Fruit fly (Drosophila melanogaster) whole organism, embryonic: Measurements from ENCODE around the gene CG10165.

Source experiments
- B-H2 ChIP-seq: fragments of 200-800 bp; sonication (Bioruptor generic); optimal IDR thresholded peaks from 2 replicates; lab custom pipeline; 2018; ENCODE audit warnings: missing biosample characterization, mild to moderate bottlenecking, missing genetic modification characterization
- Bdp1 ChIP-seq: fragments of 200-800 bp; sonication (Bioruptor generic); optimal IDR thresholded peaks from 3 replicates; lab custom pipeline; 2016; ENCODE audit warnings: missing biosample characterization, missing genetic modification characterization
- CG10267 ChIP-seq: fragments of 200-800 bp; sonication (Bioruptor generic); optimal IDR thresholded peaks from 2 replicates; lab custom pipeline; 2018; ENCODE audit warnings: missing biosample characterization, mild to moderate bottlenecking, missing genetic modification characterization, moderate library complexity
- CG11093 ChIP-seq: fragments of 200-800 bp; sonication (Bioruptor generic); IDR thresholded peaks from 3 replicates; pipeline ENCODE4 v1.3.6; 2022; ENCODE audit warnings: missing biosample characterization, missing genetic modification characterization
- CG11247 ChIP-seq: fragments of 200-800 bp; sonication (Bioruptor generic); IDR thresholded peaks from 2 replicates; pipeline ENCODE4 v1.3.6; 2022; ENCODE audit warnings: missing biosample characterization, missing genetic modification characterization
- CG12942 ChIP-seq: fragments of 200-800 bp; sonication (Bioruptor generic); optimal IDR thresholded peaks from 3 replicates; lab custom pipeline; 2016; ENCODE audit warnings: missing biosample characterization, missing genetic modification characterization
- CG13296 ChIP-seq: fragments of 200-800 bp; sonication (Bioruptor generic); optimal IDR thresholded peaks from 3 replicates; lab custom pipeline; 2018; ENCODE audit warnings: missing biosample characterization, mild to moderate bottlenecking, missing genetic modification characterization
- CG14014 ChIP-seq: fragments of 200-800 bp; sonication (Bioruptor generic); IDR thresholded peaks from 2 replicates; pipeline ENCODE4 v1.3.6; 2022; ENCODE audit warnings: missing biosample characterization, missing genetic modification characterization
- CG14050 ChIP-seq: fragments of 200-800 bp; sonication (Bioruptor generic); IDR thresholded peaks from 3 replicates; pipeline ENCODE4 v1.3.6; 2022; ENCODE audit warnings: missing biosample characterization, missing genetic modification characterization
- CG15479 ChIP-seq: fragments of 200-800 bp; sonication (Bioruptor generic); optimal IDR thresholded peaks from 3 replicates; lab custom pipeline; 2019; ENCODE audit warnings: missing biosample characterization, mild to moderate bottlenecking, missing genetic modification characterization, moderate library complexity
- CG1603 ChIP-seq: fragments of 200-800 bp; sonication (Bioruptor generic); optimal IDR thresholded peaks from 2 replicates; lab custom pipeline; 2019; ENCODE audit warnings: missing biosample characterization, mild to moderate bottlenecking, missing genetic modification characterization, moderate library complexity
- CG17568 ChIP-seq: fragments of 200-800 bp; sonication (Bioruptor generic); optimal IDR thresholded peaks from 2 replicates; lab custom pipeline; 2018; ENCODE audit warnings: missing biosample characterization, mild to moderate bottlenecking, missing genetic modification characterization, moderate library complexity
- CG17802 ChIP-seq: fragments of 200-800 bp; sonication (Bioruptor generic); optimal IDR thresholded peaks from 2 replicates; lab custom pipeline; 2018; ENCODE audit warnings: missing biosample characterization, mild to moderate bottlenecking, missing genetic modification characterization, moderate library complexity
- CG2199 ChIP-seq: fragments of 200-800 bp; sonication (Bioruptor generic); IDR thresholded peaks from 3 replicates; pipeline ENCODE4 v1.3.6; 2022; ENCODE audit warnings: missing biosample characterization, missing genetic modification characterization
- CG3163 ChIP-seq: fragments of 200-800 bp; sonication (Bioruptor generic); optimal IDR thresholded peaks from 3 replicates; lab custom pipeline; 2016; ENCODE audit warnings: missing biosample characterization, missing genetic modification characterization
- CG3407 ChIP-seq: fragments of 200-800 bp; sonication (Bioruptor generic); optimal IDR thresholded peaks from 2 replicates; lab custom pipeline; 2018; ENCODE audit warnings: missing biosample characterization, mild to moderate bottlenecking, missing genetic modification characterization
- CG4730 ChIP-seq: fragments of 200-800 bp; sonication (Bioruptor generic); IDR thresholded peaks from 2 replicates; pipeline ENCODE4 v1.3.6; 2022; ENCODE audit warnings: missing biosample characterization, missing genetic modification characterization
- CG6254 ChIP-seq: fragments of 200-800 bp; sonication (Bioruptor generic); optimal IDR thresholded peaks from 3 replicates; lab custom pipeline; 2017; ENCODE audit warnings: mild to moderate bottlenecking, missing biosample characterization, missing genetic modification reagents, missing genetic modification characterization
- CG6683 ChIP-seq: fragments of 200-800 bp; sonication (Bioruptor generic); optimal IDR thresholded peaks from 2 replicates; lab custom pipeline; 2017; ENCODE audit warnings: missing biosample characterization, mild to moderate bottlenecking, missing genetic modification characterization, missing genetic modification reagents
- CG7928 ChIP-seq: fragments of 200-800 bp; sonication (Bioruptor generic); optimal IDR thresholded peaks from 2 replicates; lab custom pipeline; 2017; ENCODE audit warnings: missing biosample characterization, mild to moderate bottlenecking, missing genetic modification characterization
- CG8089 ChIP-seq: fragments of 200-800 bp; sonication (Bioruptor generic); optimal IDR thresholded peaks from 3 replicates; lab custom pipeline; 2016; ENCODE audit warnings: missing biosample characterization, missing genetic modification characterization
- CG8944 ChIP-seq: fragments of 200-800 bp; sonication (Bioruptor generic); optimal IDR thresholded peaks from 3 replicates; lab custom pipeline; 2016; ENCODE audit warnings: missing biosample characterization, missing genetic modification characterization
- CHES-1-like ChIP-seq: fragments of 200-800 bp; sonication (Bioruptor generic); optimal IDR thresholded peaks from 2 replicates; lab custom pipeline; 2016; ENCODE audit warnings: missing biosample characterization, missing genetic modification characterization
- D19A ChIP-seq: fragments of 200-800 bp; optimal IDR thresholded peaks from 3 replicates; lab custom pipeline; 2019; ENCODE audit warnings: missing biosample characterization, mild to moderate bottlenecking, missing genetic modification characterization, moderate library complexity
- Ets97D ChIP-seq: fragments of 200-800 bp; sonication (Bioruptor generic); optimal IDR thresholded peaks from 3 replicates; lab custom pipeline; 2016; ENCODE audit warnings: missing biosample characterization, missing genetic modification characterization
- Fer1 ChIP-seq: fragments of 200-800 bp; sonication (Bioruptor generic); optimal IDR thresholded peaks from 2 replicates; lab custom pipeline; 2017; ENCODE audit warnings: missing biosample characterization, mild to moderate bottlenecking, missing genetic modification characterization
- HLH3B ChIP-seq: fragments of 200-800 bp; sonication (Bioruptor generic); IDR thresholded peaks from 2 replicates; pipeline ENCODE4 v1.3.6; 2022; ENCODE audit warnings: missing biosample characterization, missing genetic modification characterization
- HLH4C ChIP-seq: fragments of 200-800 bp; sonication (Bioruptor generic); IDR thresholded peaks from 3 replicates; pipeline ENCODE4 v1.3.6; 2022; ENCODE audit warnings: missing biosample characterization, missing genetic modification characterization; ENCODE audit not compliant: partially characterized antibody
- MBD-R2 ChIP-seq: fragments of 200-800 bp; sonication (Bioruptor generic); IDR thresholded peaks from 2 replicates; pipeline ENCODE4 v1.3.6; 2022; ENCODE audit warnings: missing biosample characterization, missing genetic modification characterization
- MESR4 ChIP-seq: fragments of 200-800 bp; sonication (Bioruptor generic); optimal IDR thresholded peaks from 2 replicates; lab custom pipeline; 2018; ENCODE audit warnings: missing biosample characterization, mild to moderate bottlenecking, missing genetic modification characterization, moderate library complexity
- Rfx ChIP-seq: fragments of 200-800 bp; sonication (Bioruptor generic); IDR thresholded peaks from 2 replicates; pipeline ENCODE4 v1.3.6; 2022; ENCODE audit warnings: missing biosample characterization, missing genetic modification characterization
- Sin3A ChIP-seq: fragments of >200 bp; optimal IDR thresholded peaks from 2 replicates; lab custom pipeline; 2018
- Sox100B ChIP-seq: fragments of 200-800 bp; sonication (Bioruptor generic); optimal IDR thresholded peaks from 3 replicates; lab custom pipeline; 2018; ENCODE audit warnings: missing biosample characterization, mild to moderate bottlenecking, missing genetic modification characterization
- Taf1 ChIP-seq: fragments of 200-800 bp; sonication (Bioruptor generic); IDR thresholded peaks from 2 replicates; pipeline ENCODE4 v1.3.6; 2022; ENCODE audit warnings: missing biosample characterization, missing genetic modification characterization
- Xbp1 ChIP-seq: fragments of 200-800 bp; sonication (Bioruptor generic); optimal IDR thresholded peaks from 3 replicates; lab custom pipeline; 2016; ENCODE audit warnings: missing biosample characterization, mild to moderate bottlenecking, missing genetic modification characterization
- ash1 ChIP-seq: fragments of 200-800 bp; sonication (Bioruptor generic); optimal IDR thresholded peaks from 2 replicates; lab custom pipeline; 2018; ENCODE audit warnings: missing biosample characterization, mild to moderate bottlenecking, missing genetic modification characterization
- bigmax ChIP-seq: fragments of 200-800 bp; sonication (Bioruptor generic); optimal IDR thresholded peaks from 2 replicates; lab custom pipeline; 2018; ENCODE audit warnings: missing biosample characterization, mild to moderate bottlenecking, missing genetic modification characterization
- chn ChIP-seq: fragments of 200-800 bp; sonication (Bioruptor generic); optimal IDR thresholded peaks from 2 replicates; lab custom pipeline; 2016; ENCODE audit warnings: missing biosample characterization, missing genetic modification characterization
- esg ChIP-seq: fragments of 200-800 bp; sonication (Bioruptor generic); conservative IDR thresholded peaks from 2 replicates; pipeline ENCODE4 v1.3.6; 2022; ENCODE audit warnings: missing biosample characterization, missing genetic modification characterization
- gem ChIP-seq: fragments of 200-800 bp; sonication (Bioruptor generic); optimal IDR thresholded peaks from 2 replicates; lab custom pipeline; 2019; ENCODE audit warnings: missing biosample characterization, mild to moderate bottlenecking, missing genetic modification characterization, moderate library complexity
- gt ChIP-seq: fragments of 200-800 bp; sonication (Bioruptor generic); IDR thresholded peaks from 2 replicates; pipeline ENCODE4 v1.3.6; 2022; ENCODE audit warnings: missing biosample characterization, missing genetic modification characterization
- inv ChIP-seq: fragments of 200-800 bp; sonication (Bioruptor generic); IDR thresholded peaks from 2 replicates; pipeline ENCODE4 v1.3.6; 2022; ENCODE audit warnings: missing biosample characterization, missing genetic modification characterization; ENCODE audit not compliant: partially characterized antibody
- klu ChIP-seq: fragments of 200-800 bp; sonication (Bioruptor generic); IDR thresholded peaks from 2 replicates; pipeline ENCODE4 v1.3.6; 2022; ENCODE audit warnings: missing biosample characterization, missing genetic modification characterization
- lab ChIP-seq: fragments of 200-800 bp; sonication (Bioruptor generic); optimal IDR thresholded peaks from 3 replicates; lab custom pipeline; 2017; ENCODE audit warnings: missing biosample characterization, missing genetic modification characterization, mild to moderate bottlenecking, moderate library complexity, missing genetic modification reagents
- lbe ChIP-seq: fragments of 200-800 bp; sonication (Bioruptor generic); optimal IDR thresholded peaks from 2 replicates; lab custom pipeline; 2016; ENCODE audit warnings: missing biosample characterization, mild to moderate bottlenecking, missing genetic modification characterization
- otp ChIP-seq: fragments of 200-800 bp; sonication (Bioruptor generic); IDR thresholded peaks from 3 replicates; pipeline ENCODE4, ENCODE4 v1.3.6; 2022; ENCODE audit warnings: missing biosample characterization, missing genetic modification characterization
- p53 ChIP-seq: fragments of 200-800 bp; sonication (Bioruptor generic); optimal IDR thresholded peaks from 2 replicates; lab custom pipeline; 2016; ENCODE audit warnings: missing biosample characterization, missing genetic modification characterization
- pho ChIP-seq: fragments of 200-800 bp; sonication (Bioruptor generic); optimal IDR thresholded peaks from 2 replicates; lab custom pipeline; 2016; ENCODE audit warnings: missing biosample characterization, missing genetic modification characterization
- row ChIP-seq: fragments of 200-800 bp; sonication (Bioruptor generic); IDR thresholded peaks from 3 replicates; pipeline ENCODE4 v1.3.6; 2022; ENCODE audit warnings: missing biosample characterization, missing genetic modification characterization
- tna ChIP-seq: fragments of 200-800 bp; sonication (Bioruptor generic); IDR thresholded peaks from 2 replicates; pipeline ENCODE4 v1.3.6; 2022; ENCODE audit warnings: missing biosample characterization, missing genetic modification characterization; ENCODE audit not compliant: partially characterized antibody
- toy ChIP-seq: fragments of 200-800 bp; sonication (Bioruptor generic); IDR thresholded peaks from 2 replicates; pipeline ENCODE4 v1.3.6; 2022; ENCODE audit warnings: missing biosample characterization, missing genetic modification characterization

The CG10165 gene

DNA sequence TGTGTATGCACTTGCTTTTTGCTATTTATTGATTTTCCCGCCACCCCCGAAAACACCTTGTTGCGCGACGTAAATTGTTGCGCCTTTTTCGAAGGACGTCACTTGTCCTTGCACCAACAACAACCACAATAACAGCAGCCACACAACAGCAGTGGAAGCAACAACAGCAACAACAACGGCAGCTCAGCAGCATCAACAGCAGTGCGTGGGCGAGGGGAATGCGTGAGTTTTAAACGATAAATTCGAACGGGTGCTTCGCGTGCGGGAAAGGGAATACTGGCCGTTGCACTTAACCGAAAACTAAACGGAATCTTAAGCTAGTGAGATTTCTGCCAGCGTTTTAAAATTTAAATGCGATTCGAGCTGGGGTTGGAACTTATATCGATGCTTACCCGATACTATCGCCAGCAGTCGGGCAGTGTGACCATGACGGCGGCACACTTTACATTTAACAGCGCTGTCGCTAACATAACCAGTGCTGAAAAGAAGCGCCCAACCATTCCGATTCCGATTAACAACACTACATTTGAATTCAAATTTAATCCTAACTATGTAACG, 21.7 kb downstream of the CG10165 start, which contains the start of gene cyst (continued):
- TF ChIP-seq lab (GFP tag; lab: Kevin White, UChicago) (peak; percentile 54), row (GFP tag; lab: Robert Waterston, UW) (peak; percentile 27; the same call in 1 of the 3 replicates), D19A (no peak), pho (GFP tag; lab: Kevin White, UChicago) (peak; percentile 43), p53 (GFP tag; lab: Kevin White, UChicago) (peak; percentile 50), chn (GFP tag; lab: Kevin White, UChicago) (peak; percentile 47), CG11247 (GFP tag; lab: Robert Waterston, UW) (peak; percentile 19; the same call in 1 of the 2 replicates), CG15479 (GFP tag; lab: Kevin White, UChicago) (peak; percentile 61), CG13296 (GFP tag; lab: Kevin White, UChicago) (no peak), CG1603 (tag; lab: Kevin White, UChicago) (no peak), B-H2 (peak; percentile 46), Taf1 (GFP tag; lab: Robert Waterston, UW) (no peak), HLH4C (GFP tag; lab: Robert Waterston, UW) (peak; percentile 94), CG7928 (GFP tag; lab: Kevin White, UChicago) (no peak), inv (GFP tag; lab: Robert Waterston, UW) (peak; percentile 94), Sin3A (lab: Kevin White, UChicago) (peak; percentile 97), CG6683 (GFP tag; lab: Kevin White, UChicago) (no peak), tna (GFP tag; lab: Robert Waterston, UW) (peak; percentile 94), CG8089 (GFP tag; lab: Kevin White, UChicago) (no peak), CG14014 (no peak), esg (no peak), Ets97D (GFP tag; lab: Kevin White, UChicago) (peak; percentile 90), MESR4 (GFP tag; lab: Kevin White, UChicago) (peak; percentile 82), Fer1 (GFP tag; lab: Kevin White, UChicago) (peak; percentile 25), CG3407 (GFP tag; lab: Kevin White, UChicago) (no peak), CG14050 (GFP tag; lab: Robert Waterston, UW) (no peak), CG17568 (GFP tag; lab: Kevin White, UChicago) (no peak), otp (GFP tag; lab: Robert Waterston, UW) (no peak), bigmax (GFP tag; lab: Kevin White, UChicago) (no peak), toy (GFP tag; lab: Robert Waterston, UW) (no peak), gem (tag; lab: Kevin White, UChicago) (no peak), CG2199 (GFP tag; lab: Robert Waterston, UW) (no peak), HLH3B (GFP tag; lab: Robert Waterston, UW) (no peak), CG6254 (no peak), MBD-R2 (GFP tag; lab: Robert Waterston, UW) (peak; percentile 64), Xbp1 (peak; percentile 38), ash1 (GFP tag; lab: Kevin White, UChicago) (no peak), klu (GFP tag; lab: Robert Waterston, UW) (peak; percentile 46; the same call in 1 of the 2 replicates), CG17802 (tag; lab: Kevin White, UChicago) (no peak), Rfx (GFP tag; lab: Robert Waterston, UW) (peak; percentile 68), lbe (no peak), Sox100B (GFP tag; lab: Kevin White, UChicago) (no peak), Bdp1 (no peak), CG8944 (GFP tag; lab: Kevin White, UChicago) (peak; percentile 3), CG4730 (GFP tag; lab: Robert Waterston, UW) (no peak), CHES-1-like (GFP tag; lab: Kevin White, UChicago) (peak; percentile 69), CG10267 (tag; lab: Kevin White, UChicago) (peak; percentile 95), CG11093 (GFP tag; lab: Robert Waterston, UW) (no peak), CG12942 (no peak), CG3163 (GFP tag; lab: Kevin White, UChicago) (peak; percentile 20), gt (GFP tag; lab: Robert Waterston, UW) (no peak)
